Fruit fly (Drosophila melanogaster): Measurements from ENCODE around the gene CG33985.

dm6 chr3L:15525153-15525552, 1.5 kb downstream of the CG33985 start, which contains the start of gene CG33986:
- no peak for TF ChIP-seq CG33017 (tag; optimal IDR thresholded peaks at IDR 0.05)
- no peak for TF ChIP-seq pad (GFP tag; optimal IDR thresholded peaks at IDR 0.05)
- no peak for TF ChIP-seq tj (GFP tag; optimal IDR thresholded peaks at IDR 0.05)
- TF ChIP-seq kay (GFP tag; ENCODE audit: borderline replicate concordance): no peak
- TF ChIP-seq CG11617 (GFP tag; optimal IDR thresholded peaks at IDR 0.05): no peak

Data from whole organism, adult.